Fruit fly (Drosophila melanogaster) ovary, adult (tissue): ENCODE data around the gene Mur89F.

Experiments used
- CG17801 ChIP-seq: fragments of 200-800 bp; optimal IDR thresholded peaks from 2 replicates; lab custom pipeline; 2019; ENCODE audit warnings: missing biosample characterization, mild to moderate bottlenecking, missing genetic modification characterization, moderate library complexity; ENCODE audit not compliant: partially characterized antibody

Mur89F gene

dm6 chr3R:17149080-17149746 is 52.7 kb downstream of the Mur89F start, which contains the start of the genes m-cup and Det:
TSS of gene m-cup (minus strand) at chr3R:17149412.
TSS of gene Det (plus strand) at chr3R:17149667.
- TF ChIP-seq CG17801 (GFP tag; lab: Kevin White, UChicago): peak; percentile 44

DNA sequence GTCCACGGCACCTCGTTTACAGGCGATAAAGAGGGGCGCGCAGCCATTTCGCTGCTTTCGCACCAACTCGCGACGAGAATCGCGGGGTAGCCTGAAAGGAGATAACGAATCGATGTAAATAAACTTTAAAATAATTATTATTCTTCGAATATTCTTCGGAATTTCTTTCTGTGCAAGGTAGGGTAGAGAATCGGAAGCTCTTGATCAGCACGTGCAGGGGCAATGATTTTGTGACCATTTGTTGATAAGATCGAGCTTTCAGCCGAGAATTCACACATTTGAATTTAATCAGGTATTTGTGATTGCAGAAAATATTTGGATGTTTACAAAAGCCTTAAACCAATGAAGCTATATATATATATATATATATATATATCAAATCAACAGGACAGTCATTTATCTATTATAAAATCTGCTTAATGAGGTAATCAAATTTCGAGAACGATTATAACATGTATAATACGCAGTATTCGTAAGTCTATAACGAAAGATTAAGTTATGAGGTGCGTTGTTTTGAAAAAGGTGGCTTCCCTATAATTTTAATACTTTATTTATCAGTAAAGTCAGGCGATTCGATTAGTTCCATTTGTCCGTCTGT is 54.2 kb downstream of the Mur89F start:
- TF ChIP-seq CG17801 (GFP tag; lab: Kevin White, UChicago): no peak

DNA sequence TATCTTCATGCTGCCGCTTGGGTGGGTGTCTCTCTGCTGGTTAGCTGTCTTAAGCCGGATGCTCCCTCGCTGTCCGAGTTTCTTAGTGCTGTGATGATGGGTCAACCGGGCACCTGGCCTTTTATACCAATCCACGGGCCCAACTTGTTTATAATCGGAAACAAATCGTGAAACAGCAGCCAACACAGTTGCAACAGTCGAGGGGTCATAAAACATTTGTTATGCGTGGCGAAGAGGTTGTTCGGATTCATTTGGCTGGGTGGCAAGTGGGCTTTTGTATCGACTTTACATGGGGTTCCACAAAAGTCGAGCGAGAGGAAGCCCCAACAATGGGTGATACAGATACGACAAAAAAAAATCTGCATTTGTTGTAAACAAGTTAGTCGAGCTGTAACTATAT is 59.6 kb downstream of the Mur89F start, which contains the start of gene TwdlW:
TSS of gene TwdlW (minus strand) at position 101 of the 400 bp plus-strand sequence.
- no peak for TF ChIP-seq CG17801 (GFP tag; lab: Kevin White, UChicago)

DNA sequence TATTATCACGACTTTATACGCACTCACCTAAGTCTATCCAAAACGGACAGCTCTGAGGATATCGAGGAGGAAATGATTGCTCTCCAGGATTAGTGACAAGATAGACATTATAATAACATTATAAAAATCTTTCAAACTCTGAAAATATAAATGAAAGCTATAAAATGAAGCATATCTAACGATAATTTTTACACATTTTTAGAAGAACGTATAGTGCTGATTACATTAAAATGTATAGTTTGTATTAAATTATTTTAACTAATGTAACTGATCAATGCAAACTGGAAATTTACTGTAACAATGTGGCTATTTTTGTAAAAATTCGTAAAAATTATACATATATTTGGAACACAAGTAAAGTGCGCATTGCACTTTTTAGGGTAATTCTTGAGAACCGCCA is 63.2 kb downstream of the Mur89F start, which contains the start of gene CG5265:
TSS of gene CG5265 (plus strand) at position 301 of the 400 bp plus-strand sequence.
- TF ChIP-seq CG17801 (GFP tag; lab: Kevin White, UChicago): no peak

DNA sequence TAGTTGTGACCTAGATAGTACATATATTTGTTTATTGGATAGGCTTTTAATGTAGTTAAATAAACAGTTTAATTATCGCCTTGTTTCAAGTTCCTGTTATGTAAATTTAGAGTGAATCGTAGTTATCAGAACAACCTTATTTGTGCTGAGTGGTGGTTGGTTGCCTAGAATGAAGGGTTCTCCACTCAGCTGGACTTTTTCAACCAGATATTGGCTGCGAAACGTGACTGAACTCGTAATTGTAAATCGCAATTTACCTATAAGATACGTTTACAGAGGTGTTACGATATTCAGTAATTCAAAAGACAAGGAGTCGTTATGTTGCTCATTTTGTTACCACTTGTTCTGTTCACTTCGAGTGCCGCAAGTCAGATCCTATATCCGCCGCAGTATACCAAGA is 64.3 kb downstream of the Mur89F start, which contains the start of gene CG5255:
TSS of gene CG5255 (plus strand) at position 301 of the 400 bp plus-strand sequence.
- TF ChIP-seq CG17801 (GFP tag; lab: Kevin White, UChicago): no peak

DNA sequence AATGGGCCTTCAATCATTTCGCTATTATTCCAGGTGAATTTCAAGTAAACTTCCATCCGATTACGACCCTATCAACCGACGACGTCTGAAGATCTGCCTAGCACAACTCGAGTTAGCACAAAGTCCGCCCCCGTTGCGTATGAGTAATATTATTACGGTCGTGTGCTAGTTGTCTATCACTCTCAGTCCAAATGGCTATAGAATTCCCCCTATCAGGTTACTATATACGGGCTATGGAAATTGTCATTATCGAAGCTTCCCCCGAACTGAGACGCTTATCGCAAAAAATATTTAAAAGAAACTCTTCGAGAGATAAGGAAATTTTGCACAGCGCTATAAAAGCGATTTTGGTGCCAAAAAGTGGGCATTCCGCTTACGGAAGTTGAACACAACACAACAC is 66.2 kb downstream of the Mur89F start, which contains the start of gene CG5246:
TSS of gene CG5246 (plus strand) at position 365 of the 400 bp plus-strand sequence.
- no peak for TF ChIP-seq CG17801 (GFP tag; lab: Kevin White, UChicago)

dm6 chr3R:17133897-17134296 is 68.0 kb downstream of the Mur89F start, which contains the start of gene CG31267:
TSS of gene CG31267 (plus strand) at chr3R:17134197.
- TF ChIP-seq CG17801 (GFP tag; lab: Kevin White, UChicago): no peak

DNA sequence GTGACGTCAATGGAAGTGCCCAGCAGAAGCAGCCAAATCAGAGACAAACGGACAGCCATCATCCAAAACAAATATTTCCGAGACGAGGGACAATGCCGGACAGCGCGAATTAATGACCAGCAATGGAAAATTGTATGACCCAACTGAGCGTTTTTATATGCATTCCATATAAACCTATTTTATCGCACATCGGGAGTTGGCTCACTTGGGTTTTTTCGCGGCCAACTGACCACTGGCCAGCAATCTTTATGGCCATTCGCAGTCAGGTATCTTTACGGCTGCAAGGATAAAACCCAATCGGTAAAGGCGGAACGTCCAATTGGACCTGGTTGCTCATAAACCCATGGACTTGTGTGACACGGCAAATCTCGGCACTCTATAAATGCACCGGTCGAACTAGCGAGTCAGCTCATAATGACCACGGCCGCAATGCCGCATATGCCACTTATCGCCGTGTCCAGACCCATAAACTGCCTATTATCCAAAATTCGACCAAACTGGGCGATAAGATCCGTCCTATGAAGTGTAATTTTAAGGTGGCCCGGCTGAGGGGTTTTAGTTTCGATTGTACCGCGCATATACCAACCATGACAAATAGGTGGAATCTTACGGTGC is 69.7 kb downstream of the Mur89F start, which contains the start of the genes CG4053 and CG31266:
TSS of gene CG4053 (minus strand) at position 101 of the 615 bp plus-strand sequence.
TSS of gene CG31266 (plus strand) at position 565 of the 615 bp plus-strand sequence.
- TF ChIP-seq CG17801 (GFP tag; lab: Kevin White, UChicago): no peak

- TF ChIP-seq CG17801 (GFP tag; lab: Kevin White, UChicago): no peak
Measured at dm6 chr3R:17130326-17130725, 71.6 kb downstream of the Mur89F start, which contains the start of gene CG17475. TSS of gene CG17475 (minus strand) at chr3R:17130426.

dm6 chr3R:17127912-17128311 is 74.0 kb downstream of the Mur89F start, which contains the start of gene CG31265:
TSS of gene CG31265 (plus strand) at chr3R:17128212.
- TF ChIP-seq CG17801 (GFP tag; lab: Kevin White, UChicago): no peak

DNA sequence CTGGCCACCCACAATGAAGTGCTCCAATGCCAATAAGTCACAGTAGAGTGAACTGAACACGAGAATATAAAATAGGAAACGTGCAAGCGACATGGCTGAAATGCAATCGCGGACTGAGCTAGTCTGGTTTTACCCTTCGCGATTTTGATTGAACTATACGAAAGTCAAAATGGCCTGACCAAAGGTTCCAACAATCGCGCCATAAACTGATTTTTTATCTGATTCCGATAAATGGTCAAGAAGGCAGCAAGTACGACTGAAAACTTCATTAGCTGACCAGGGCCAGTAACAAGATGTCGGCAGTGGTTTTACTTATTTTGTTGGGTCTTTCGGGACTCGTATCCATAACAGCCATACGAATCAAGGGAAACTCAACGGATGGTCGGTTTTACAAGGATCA is 75.1 kb downstream of the Mur89F start, which contains the start of the genes CG17477 and CG31269:
TSS of gene CG17477 (minus strand) at position 101 of the 400 bp plus-strand sequence.
TSS of gene CG31269 (plus strand) at position 289 of the 400 bp plus-strand sequence.
- TF ChIP-seq CG17801 (GFP tag; lab: Kevin White, UChicago): no peak

- no peak for TF ChIP-seq CG17801 (GFP tag; lab: Kevin White, UChicago)
Measured at dm6 chr3R:17125339-17126044, 76.4 kb downstream of the Mur89F start, which contains the start of gene cher. TSS of gene cher (minus strand) at chr3R:17125389.

dm6 chr3R:17124177-17124576 is 77.8 kb downstream of the Mur89F start, which contains the start of gene CG45079:
TSS of gene CG45079 (plus strand) at chr3R:17124477.
- no peak for TF ChIP-seq CG17801 (GFP tag; lab: Kevin White, UChicago)
